Fruit fly (Drosophila melanogaster): Measurements from ENCODE around the gene NimB3.

- TF ChIP-seq CG4496 (GFP tag; IDR thresholded peaks at IDR 0.05) (peak; percentile 21; the same call in 1 of the 3 replicates), D1 (tag; optimal IDR thresholded peaks at IDR 0.05) (no peak), CG34367 (tag; optimal IDR thresholded peaks at IDR 0.05) (no peak), CG32121 (GFP tag; IDR thresholded peaks at IDR 0.05) (no peak), rn (GFP tag; IDR thresholded peaks at IDR 0.05) (no peak), EcR (GFP tag; optimal IDR thresholded peaks at IDR 0.05) (no peak), gl (tag; optimal IDR thresholded peaks at IDR 0.05) (no peak), CG17806 (tag; optimal IDR thresholded peaks at IDR 0.05) (no peak), Pif1B (GFP tag; optimal IDR thresholded peaks at IDR 0.05) (no peak)
These were observed 42.1 kb downstream of the NimB3 start for dm6 chr2L:13925699-13926098.

Measured in whole organism, pupa.